Fruit fly (Drosophila melanogaster): ENCODE measurements around the gene CG6418.

The CG6418 gene

dm6 chr3L:10855419-10856213 is 23.2 kb downstream of the CG6418 start (continued):
- TF ChIP-seq row (GFP tag; IDR thresholded peaks at IDR 0.05) (peak; percentile 94), CrebB (tag; optimal IDR thresholded peaks at IDR 0.05) (peak; percentile 71), Oaz (GFP tag; IDR thresholded peaks at IDR 0.05) (peak; percentile 40), Sin3A (optimal IDR thresholded peaks at IDR 0.05) (no peak), CG8359 (GFP tag; optimal IDR thresholded peaks at IDR 0.05; ENCODE audit: borderline replicate concordance) (peak; percentile 81), h (optimal IDR thresholded peaks at IDR 0.05) (no peak), ham (GFP tag; IDR thresholded peaks at IDR 0.05) (no peak), gfzf (GFP tag; optimal IDR thresholded peaks at IDR 0.05) (no peak), HHEX (GFP tag; optimal IDR thresholded peaks at IDR 0.05) (peak; percentile 86), Bgb (GFP tag; IDR thresholded peaks at IDR 0.05; ENCODE audit: partially characterized antibody) (no peak), Sry-β (GFP tag; optimal IDR thresholded peaks at IDR 0.05) (peak; percentile 6), CG7987 (GFP tag; optimal IDR thresholded peaks at IDR 0.05) (peak; percentile 30), CG18764 (GFP tag; optimal IDR thresholded peaks at IDR 0.05) (peak; percentile 73), HmgZ (tag; optimal IDR thresholded peaks at IDR 0.05) (peak; percentile 75), CG2199 (GFP tag; IDR thresholded peaks at IDR 0.05) (no peak; the same call in 1 of the 3 replicates), Ptx1 (GFP tag; IDR thresholded peaks at IDR 0.05) (peak; percentile 93), Rfx (GFP tag; IDR thresholded peaks at IDR 0.05) (peak; percentile 75), Chrac-16 (GFP tag; optimal IDR thresholded peaks at IDR 0.05) (peak; percentile 88), tll (GFP tag; optimal IDR thresholded peaks at IDR 0.05) (no peak), shn (GFP tag; optimal IDR thresholded peaks at IDR 0.05) (no peak), CG2120 (GFP tag; optimal IDR thresholded peaks at IDR 0.05) (peak; percentile 68), CG7786 (GFP tag; optimal IDR thresholded peaks at IDR 0.05) (peak; percentile 15), exex (tag; optimal IDR thresholded peaks at IDR 0.05) (peak; percentile 45), CG5245 (GFP tag; optimal IDR thresholded peaks at IDR 0.05) (peak; percentile 57), CG4707 (GFP tag; optimal IDR thresholded peaks at IDR 0.05) (peak; percentile 52), Mad (GFP tag; optimal IDR thresholded peaks at IDR 0.05) (no peak), en (GFP tag; optimal IDR thresholded peaks at IDR 0.05) (no peak), Aef1 (GFP tag; IDR thresholded peaks at IDR 0.05) (peak; percentile 85), corto (GFP tag; optimal IDR thresholded peaks at IDR 0.05) (peak; percentile 78), HmgD (GFP tag; optimal IDR thresholded peaks at IDR 0.05) (no peak), fd96Cb (tag; optimal IDR thresholded peaks at IDR 0.05) (peak; percentile 89), zen2 (GFP tag; IDR thresholded peaks at IDR 0.05; ENCODE audit: partially characterized antibody) (no peak), Ada2b (GFP tag; IDR thresholded peaks at IDR 0.05) (peak; percentile 83), Adf1 (GFP tag; IDR thresholded peaks at IDR 0.05) (peak; percentile 76), fd64A (GFP tag; optimal IDR thresholded peaks at IDR 0.05) (no peak), CG18011 (GFP tag; optimal IDR thresholded peaks at IDR 0.05) (peak; percentile 28), aop (GFP tag; IDR thresholded peaks at IDR 0.05) (no peak), CG11085 (GFP tag; IDR thresholded peaks at IDR 0.05) (no peak; the same call in none of the 2 replicates), Sox100B (GFP tag; optimal IDR thresholded peaks at IDR 0.05) (peak; percentile 90), crp (GFP tag; optimal IDR thresholded peaks at IDR 0.05) (peak in 1 of 2 experiments; percentile 35), schlank (tag; optimal IDR thresholded peaks at IDR 0.05) (peak; percentile 51), CG6813 (GFP tag; optimal IDR thresholded peaks at IDR 0.05) (peak; percentile 87), hb (GFP tag; IDR thresholded peaks at IDR 0.05; ENCODE audit: partially characterized antibody) (no peak), CHES-1-like (GFP tag; optimal IDR thresholded peaks at IDR 0.05) (no peak), CG16815 (GFP tag; optimal IDR thresholded peaks at IDR 0.05) (peak; percentile 88), CG6272 (GFP tag; IDR thresholded peaks at IDR 0.05) (peak; percentile 67), CG15601 (tag; optimal IDR thresholded peaks at IDR 0.05) (peak; percentile 85), MESR4 (GFP tag; optimal IDR thresholded peaks at IDR 0.05) (no peak), run (tag; optimal IDR thresholded peaks at IDR 0.05) (peak; percentile 55)
